Worm (Caenorhabditis elegans) whole organism, young adult: Measurements from ENCODE around the gene VB0395L.1.
A peak's percentile ranks its signal among the peaks of the same experiment; 100 is the strongest.

ENCODE experiments used
- B0035.1 ChIP-seq: sonication (generic microtip); optimal IDR thresholded peaks from 2 replicates; lab custom pipeline; 2016; ENCODE audit warnings: missing genetic modification characterization, mild to moderate bottlenecking, missing compliant biosample characterization, missing genotype, missing genetic modification reagents
- C17E4.6 ChIP-seq: fragments of 200-800 bp; sonication (Bioruptor generic); IDR thresholded peaks from 2 replicates; pipeline ENCODE4 v1.3.6; 2022; ENCODE audit warnings: missing genetic modification reagents, missing genetic modification characterization, missing compliant biosample characterization
- D2030.7 ChIP-seq: fragments of 200-800 bp; sonication (Bioruptor generic); IDR thresholded peaks from 2 replicates; pipeline ENCODE4 v1.3.6; 2022; ENCODE audit warnings: missing genetic modification reagents, missing genetic modification characterization, missing compliant biosample characterization
- F39B2.1 ChIP-seq: fragments of 200-800 bp; sonication (Bioruptor generic); IDR thresholded peaks from 2 replicates; pipeline ENCODE4 v1.3.6; 2022; ENCODE audit warnings: missing genetic modification reagents, missing genetic modification characterization, missing compliant biosample characterization
- K12H6.12 ChIP-seq: fragments of 200-800 bp; sonication (Bioruptor generic); optimal IDR thresholded peaks from 2 replicates; lab custom pipeline; 2018; ENCODE audit warnings: mild to moderate bottlenecking, missing genetic modification characterization, missing compliant biosample characterization
- T07F8.4 ChIP-seq: sonication (generic microtip); optimal IDR thresholded peaks from 2 replicates; lab custom pipeline; 2016; ENCODE audit warnings: mild to moderate bottlenecking, missing genetic modification characterization, moderate library complexity, missing compliant biosample characterization
- atf-7 ChIP-seq: sonication (generic microtip); optimal IDR thresholded peaks from 2 replicates; lab custom pipeline; 2017; ENCODE audit warnings: mild to moderate bottlenecking, missing genetic modification characterization, missing compliant biosample characterization
- attf-3 ChIP-seq: fragments of 200-800 bp; sonication (Bioruptor generic); conservative IDR thresholded peaks from 2 replicates; pipeline ENCODE4 v1.3.6; 2022; ENCODE audit warnings: missing genetic modification reagents, missing genetic modification characterization, missing compliant biosample characterization
- attf-6 ChIP-seq: fragments of 200-800 bp; sonication (Bioruptor generic); IDR thresholded peaks from 2 replicates; pipeline ENCODE4 v1.3.6; 2022; ENCODE audit warnings: missing genetic modification reagents, missing genetic modification characterization, missing compliant biosample characterization
- bed-1 ChIP-seq: fragments of 200-800 bp; sonication (Bioruptor generic); IDR thresholded peaks from 2 replicates; pipeline ENCODE4 v1.3.6; 2022; ENCODE audit warnings: missing genetic modification reagents, missing genetic modification characterization, missing compliant biosample characterization
- bed-2 ChIP-seq: fragments of 200-800 bp; sonication (Bioruptor generic); IDR thresholded peaks from 2 replicates; pipeline ENCODE4 v1.3.6; 2022; ENCODE audit warnings: missing genetic modification reagents, missing genetic modification characterization, missing compliant biosample characterization
- cebp-1 ChIP-seq, 2 experiments: fragments of 200-800 bp in 1 of 2; sonication (Bioruptor generic) in 1 of 2; sonication (generic microtip) in 1 of 2; IDR thresholded peaks in 1 of 2; optimal IDR thresholded peaks in 1 of 2; 2 replicates each; pipeline versions ENCODE4 v1.3.6 to Lab custom; 2017 to 2022; ENCODE audit warnings: missing compliant biosample characterization in 2 of 2, missing genetic modification characterization in 2 of 2, mild to moderate bottlenecking in 1 of 2, missing genetic modification reagents in 1 of 2, moderate library complexity in 1 of 2
- ceh-100 ChIP-seq: fragments of 200-800 bp; sonication (Bioruptor generic); IDR thresholded peaks from 2 replicates; pipeline ENCODE4 v1.3.6; 2022; ENCODE audit warnings: missing genetic modification reagents, missing genetic modification characterization, missing compliant biosample characterization
- ceh-91 ChIP-seq: fragments of 200-800 bp; sonication (Bioruptor generic); IDR thresholded peaks from 2 replicates; pipeline ENCODE4 v1.3.6; 2022; ENCODE audit warnings: missing genetic modification reagents, missing genetic modification characterization, missing compliant biosample characterization
- dpff-1 ChIP-seq: sonication (generic microtip); optimal IDR thresholded peaks from 2 replicates; lab custom pipeline; 2017; ENCODE audit warnings: mild to moderate bottlenecking, missing genetic modification characterization, missing compliant biosample characterization
- egrh-3 ChIP-seq: fragments of 200-800 bp; sonication (Bioruptor generic); IDR thresholded peaks from 2 replicates; pipeline ENCODE4 v1.3.6; 2022; ENCODE audit warnings: missing genetic modification reagents, missing genetic modification characterization, missing compliant biosample characterization
- ets-4 ChIP-seq: fragments of 200-800 bp; sonication (Bioruptor generic); optimal IDR thresholded peaks from 2 replicates; lab custom pipeline; 2018; ENCODE audit warnings: mild to moderate bottlenecking, missing genetic modification characterization, missing compliant biosample characterization
- fkh-3 ChIP-seq: sonication (generic microtip); optimal IDR thresholded peaks from 2 replicates; lab custom pipeline; 2016; ENCODE audit warnings: mild to moderate bottlenecking, missing genetic modification characterization, missing compliant biosample characterization
- gei-17 ChIP-seq: fragments of 200-800 bp; sonication (Bioruptor generic); optimal IDR thresholded peaks from 2 replicates; lab custom pipeline; 2018; ENCODE audit warnings: mild to moderate bottlenecking, missing genetic modification characterization, missing compliant biosample characterization
- him-1 ChIP-seq: sonication (generic microtip); optimal IDR thresholded peaks from 2 replicates; lab custom pipeline; 2016; ENCODE audit warnings: missing genotype, missing genetic modification reagents, missing genetic modification characterization, missing compliant biosample characterization
- hlh-26 ChIP-seq: fragments of 200-800 bp; sonication (Bioruptor generic); conservative IDR thresholded peaks from 2 replicates; pipeline ENCODE4 v1.3.6; 2022; ENCODE audit warnings: missing genetic modification reagents, missing genetic modification characterization, missing compliant biosample characterization
- hsf-1 ChIP-seq: fragments of 200-800 bp; sonication (Bioruptor generic); IDR thresholded peaks from 2 replicates; pipeline ENCODE4 v1.3.6; 2022; ENCODE audit warnings: missing genetic modification reagents, missing genetic modification characterization, missing compliant biosample characterization
- lin-26 ChIP-seq: fragments of 200-800 bp; sonication (Bioruptor generic); IDR thresholded peaks from 2 replicates; pipeline ENCODE4 v1.3.6; 2022; ENCODE audit warnings: missing genetic modification reagents, missing genetic modification characterization, missing compliant biosample characterization
- lin-35 ChIP-seq, 3 experiments: fragments of 150-350 bp in 2 of 3; sonication (generic microtip) in 1 of 3; optimal IDR thresholded peaks; 2 replicates each; lab custom pipeline; 2014 to 2018; ENCODE audit warnings: missing biosample characterization in 3 of 3, missing genetic modification characterization in 3 of 3, missing genetic modification reagents in 3 of 3
- lsl-1 ChIP-seq: fragments of 200-800 bp; sonication (Bioruptor generic); optimal IDR thresholded peaks from 2 replicates; lab custom pipeline; 2018; ENCODE audit warnings: mild to moderate bottlenecking, missing genetic modification characterization, moderate library complexity, missing compliant biosample characterization
- madf-10 ChIP-seq: sonication (generic microtip); optimal IDR thresholded peaks from 2 replicates; lab custom pipeline; 2016; ENCODE audit warnings: mild to moderate bottlenecking, missing genetic modification characterization, missing compliant biosample characterization
- madf-3 ChIP-seq: fragments of 200-800 bp; sonication (Bioruptor generic); IDR thresholded peaks from 2 replicates; pipeline ENCODE4 v1.3.6; 2022; ENCODE audit warnings: missing genetic modification reagents, missing genetic modification characterization, missing compliant biosample characterization
- mcd-1 ChIP-seq: fragments of 200-800 bp; sonication (Bioruptor generic); IDR thresholded peaks from 2 replicates; pipeline ENCODE4 v1.3.6; 2022; ENCODE audit warnings: missing genetic modification reagents, missing genetic modification characterization, missing compliant biosample characterization
- mel-28 ChIP-seq: sonication (generic microtip); optimal IDR thresholded peaks from 2 replicates; lab custom pipeline; 2016; ENCODE audit warnings: borderline replicate concordance, mild to moderate bottlenecking, missing genetic modification characterization, missing compliant biosample characterization
- nfyb-1 ChIP-seq: fragments of 200-800 bp; sonication (Bioruptor generic); IDR thresholded peaks from 2 replicates; pipeline ENCODE4 v1.3.6; 2022; ENCODE audit warnings: missing genetic modification reagents, missing genetic modification characterization, missing compliant biosample characterization
- nhr-27 ChIP-seq: fragments of 200-800 bp; sonication (Bioruptor generic); optimal IDR thresholded peaks from 2 replicates; lab custom pipeline; 2018; ENCODE audit warnings: mild to moderate bottlenecking, missing genetic modification characterization, moderate library complexity, missing compliant biosample characterization
- nhr-80 ChIP-seq: sonication (generic microtip); optimal IDR thresholded peaks from 2 replicates; lab custom pipeline; 2016; ENCODE audit warnings: missing genetic modification characterization, missing compliant biosample characterization
- rcor-1 ChIP-seq: fragments of 200-800 bp; sonication (Bioruptor generic); IDR thresholded peaks from 2 replicates; pipeline ENCODE4 v1.3.6; 2022; ENCODE audit warnings: missing genetic modification reagents, missing genetic modification characterization, missing compliant biosample characterization
- snpc-1.3 ChIP-seq: sonication (generic microtip); optimal IDR thresholded peaks from 2 replicates; lab custom pipeline; 2017; ENCODE audit warnings: missing genetic modification characterization, mild to moderate bottlenecking, missing compliant biosample characterization, antibody characterized with exemption, moderate library complexity, missing genotype, missing genetic modification reagents; ENCODE audit not compliant: insufficient read depth
- snpc-3.4 ChIP-seq: sonication (generic microtip); optimal IDR thresholded peaks from 2 replicates; lab custom pipeline; 2017; ENCODE audit warnings: missing genetic modification characterization, mild to moderate bottlenecking, missing compliant biosample characterization, antibody characterized with exemption, moderate library complexity, missing genotype, missing genetic modification reagents
- snpc-4 ChIP-seq, 5 experiments: fragments of 150-350 bp in 1 of 5; sonication (generic microtip) in 4 of 5; optimal IDR thresholded peaks; 2 replicates each; lab custom pipeline; 2014 to 2018; ENCODE audit warnings: missing genetic modification characterization in 5 of 5, missing biosample characterization in 3 of 5, antibody characterized with exemption in 2 of 5, mild to moderate bottlenecking in 2 of 5, missing compliant biosample characterization in 2 of 5, missing genotype in 2 of 5, moderate library complexity in 2 of 5, missing genetic modification reagents in 1 of 5
- somi-1 ChIP-seq: fragments of 200-800 bp; sonication (Bioruptor generic); optimal IDR thresholded peaks from 2 replicates; lab custom pipeline; 2018; ENCODE audit warnings: mild to moderate bottlenecking, missing genetic modification characterization, missing compliant biosample characterization
- tbx-9 ChIP-seq: sonication (generic microtip); optimal IDR thresholded peaks from 2 replicates; lab custom pipeline; 2016; ENCODE audit warnings: borderline replicate concordance, missing genetic modification characterization, inconsistent platforms, missing compliant biosample characterization
- xnd-1 ChIP-seq: sonication (generic microtip); optimal IDR thresholded peaks from 2 replicates; lab custom pipeline; 2016; ENCODE audit warnings: missing genotype, missing genetic modification reagents, missing genetic modification characterization, missing compliant biosample characterization
- zfh-2 ChIP-seq: fragments of 200-800 bp; sonication (Bioruptor generic); conservative IDR thresholded peaks from 2 replicates; pipeline ENCODE4 v1.3.6; 2022; ENCODE audit warnings: missing genetic modification reagents, missing genetic modification characterization, missing compliant biosample characterization
- ztf-18 ChIP-seq: sonication (generic microtip); optimal IDR thresholded peaks from 2 replicates; lab custom pipeline; 2016; ENCODE audit warnings: missing genotype, mild to moderate bottlenecking, missing genetic modification characterization, missing compliant biosample characterization
- ztf-6 ChIP-seq: fragments of 200-800 bp; sonication (Bioruptor generic); IDR thresholded peaks from 2 replicates; pipeline ENCODE4 v1.3.6; 2022; ENCODE audit warnings: missing genetic modification reagents, missing genetic modification characterization, missing compliant biosample characterization

The VB0395L.1 gene

ce11 chrX:16042480-16042879 lies 25.7 kb upstream of the VB0395L.1 start (continued):
- TF ChIP-seq attf-6 (GFP tag; lab: Robert Waterston, UW) = no peak
- no peak for TF ChIP-seq hsf-1 (GFP tag; lab: Robert Waterston, UW)
- no peak for TF ChIP-seq madf-10 (tag; lab: Kevin White, UChicago)
- TF ChIP-seq bed-1 (GFP tag; lab: Robert Waterston, UW) = no peak
- TF ChIP-seq C17E4.6 = no peak
- no peak for TF ChIP-seq lin-35 (GFP tag; optimal IDR thresholded peaks at IDR 0.05; lab: Kevin White, UChicago)
- TF ChIP-seq rcor-1 (GFP tag; lab: Robert Waterston, UW) = no peak
- TF ChIP-seq T07F8.4 (tag; lab: Kevin White, UChicago) = no peak
- TF ChIP-seq cebp-1 (GFP tag; IDR thresholded peaks at IDR 0.05; lab: Robert Waterston, UW) = no peak
- no peak for TF ChIP-seq cebp-1 (tag; optimal IDR thresholded peaks at IDR 0.05; lab: Kevin White, UChicago)
- no peak for TF ChIP-seq nfyb-1 (GFP tag; lab: Robert Waterston, UW)
- TF ChIP-seq F39B2.1 (GFP tag; lab: Robert Waterston, UW) = no peak
- no peak for TF ChIP-seq tbx-9 (tag; lab: Kevin White, UChicago)
- no peak for TF ChIP-seq K12H6.12 (tag; lab: Kevin White, UChicago)
- TF ChIP-seq egrh-3 (GFP tag; lab: Robert Waterston, UW) = no peak
- peak; percentile 47; the same call in 1 of the 2 replicates for TF ChIP-seq D2030.7
- TF ChIP-seq ets-4 = no peak
- no peak for TF ChIP-seq ztf-18 (tag; lab: Kevin White, UChicago)
- no peak for TF ChIP-seq ceh-100 (GFP tag; lab: Robert Waterston, UW)
- no peak for TF ChIP-seq mel-28
- no peak for TF ChIP-seq B0035.1 (tag; lab: Kevin White, UChicago)
- TF ChIP-seq snpc-1.3 (tag; lab: Kevin White, UChicago) = peak; percentile 0
- TF ChIP-seq gei-17 (GFP tag; lab: Kevin White, UChicago) = no peak
- TF ChIP-seq snpc-3.4 (tag; lab: Kevin White, UChicago) = no peak
- no peak for TF ChIP-seq nhr-80 (tag; lab: Kevin White, UChicago)
- no peak for TF ChIP-seq bed-2
- no peak for TF ChIP-seq somi-1
- no peak for TF ChIP-seq nhr-27 (tag; lab: Kevin White, UChicago)
- TF ChIP-seq atf-7 (tag; lab: Kevin White, UChicago) = no peak
- no peak for TF ChIP-seq dpff-1 (tag; lab: Kevin White, UChicago)
- no peak for TF ChIP-seq hlh-26 (GFP tag; lab: Robert Waterston, UW)
- no peak for TF ChIP-seq xnd-1 (tag; lab: Kevin White, UChicago)
- TF ChIP-seq him-1 (tag; lab: Kevin White, UChicago) = no peak
- TF ChIP-seq lin-26 (GFP tag; lab: Robert Waterston, UW) = peak; percentile 73
- no peak for TF ChIP-seq lsl-1
- TF ChIP-seq mcd-1 (GFP tag; lab: Robert Waterston, UW) = 0 out of 2 replicates have a peak, but pooled peaks have one; percentile 9
- no peak for TF ChIP-seq zfh-2 (GFP tag; lab: Robert Waterston, UW)
- TF ChIP-seq attf-3 = no peak
- TF ChIP-seq, all 124 proteins: peak for 16

DNA sequence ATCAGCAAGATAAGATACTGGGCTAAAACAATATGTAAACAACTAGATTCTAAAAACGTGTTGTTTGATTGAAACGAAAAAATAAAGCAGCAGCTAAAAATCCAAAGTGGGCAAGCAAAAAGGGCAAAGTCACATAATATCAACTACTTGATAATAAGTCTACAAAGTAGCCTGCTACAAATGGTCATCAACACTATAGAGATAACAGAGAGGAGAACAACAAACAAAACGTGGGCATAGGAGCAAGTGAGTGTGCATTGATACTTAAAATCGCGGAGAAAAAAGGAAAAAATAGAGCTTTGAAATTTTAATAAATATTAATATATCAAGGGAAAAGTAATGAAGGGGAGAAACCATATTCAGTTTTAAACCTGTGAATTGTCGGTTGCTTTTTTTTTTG lies 25.0 kb upstream of the VB0395L.1 start:
- TF ChIP-seq madf-3 (GFP tag; lab: Robert Waterston, UW) (no peak), bed-1 (GFP tag; lab: Robert Waterston, UW) (no peak), nhr-80 (tag; lab: Kevin White, UChicago) (peak; percentile 21), cebp-1 (GFP tag; IDR thresholded peaks at IDR 0.05; lab: Robert Waterston, UW) (no peak), cebp-1 (tag; optimal IDR thresholded peaks at IDR 0.05; lab: Kevin White, UChicago) (no peak), snpc-4 (GFP tag; optimal IDR thresholded peaks at IDR 0.05; lab: Kevin White, UChicago) (no peak), snpc-4 (tag; optimal IDR thresholded peaks at IDR 0.05; lab: Kevin White, UChicago) (no peak), ztf-6 (no peak), fkh-3 (tag; lab: Kevin White, UChicago) (no peak), ceh-91 (no peak), zfh-2 (GFP tag; lab: Robert Waterston, UW) (no peak)
- TF ChIP-seq, all 124 proteins: peak for 1
